Worm (Caenorhabditis elegans): ENCODE results near the gene F08F8.6.

DNA sequence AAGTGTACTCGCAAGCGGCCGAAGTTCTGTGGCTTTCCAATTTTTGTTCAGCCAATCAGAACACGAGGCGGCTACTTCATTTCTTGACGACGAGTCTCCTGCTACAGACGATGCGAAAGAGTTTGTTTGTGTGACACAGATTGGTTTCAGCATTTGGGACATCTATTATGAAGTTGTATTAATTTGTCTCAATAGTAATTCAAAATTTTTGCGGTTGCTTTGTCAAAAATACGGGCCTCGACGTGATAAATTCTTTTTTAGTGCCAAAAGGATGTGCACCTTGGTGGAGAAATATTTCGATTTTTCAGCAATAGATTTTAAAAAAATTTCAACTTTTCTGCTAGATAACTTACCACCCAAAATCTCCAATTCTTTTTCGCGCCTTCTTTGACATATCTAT lies 27.1 kb downstream of the F08F8.6 start:
- TF ChIP-seq ama-1 (optimal IDR thresholded peaks at IDR 0.05): no peak
- TF ChIP-seq F13C5.2 (tag; optimal IDR thresholded peaks at IDR 0.05): no peak
- TF ChIP-seq sea-1 (GFP tag; conservative IDR thresholded peaks at IDR 0.05): no peak

Measured in whole organism, early embryonic.